Worm (Caenorhabditis elegans): Measurements from ENCODE around the gene kdin-1.

Gene kdin-1

DNA sequence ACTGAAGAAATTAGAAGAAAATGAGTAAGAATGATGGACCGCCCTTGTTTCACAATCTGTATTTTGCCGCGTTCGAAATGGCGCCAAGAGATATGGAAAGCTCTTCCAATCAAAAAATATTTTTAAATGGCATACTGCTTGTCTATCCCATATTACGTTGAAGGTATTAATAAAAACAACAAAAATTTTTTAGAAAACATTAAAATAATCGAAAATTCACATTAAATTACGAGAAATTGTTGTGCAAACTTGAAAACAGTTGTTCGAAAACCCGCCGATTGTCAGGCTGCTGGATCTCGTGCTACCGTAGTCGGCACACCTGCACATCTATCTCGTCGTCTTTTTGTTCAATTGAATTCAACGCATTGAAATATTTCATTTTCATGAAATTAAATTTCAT lies 45.2 kb downstream of the kdin-1 start, which contains the start of gene klc-1 (continued):
- peak; percentile 55; the same call in 1 of the 2 replicates for TF ChIP-seq C17E4.6 (GFP tag; IDR thresholded peaks at IDR 0.05)
- TF ChIP-seq madf-6 (GFP tag; IDR thresholded peaks at IDR 0.05): peak; percentile 94
- TF ChIP-seq hsf-1 (GFP tag; IDR thresholded peaks at IDR 0.05): peak; percentile 75; the same call in 1 of the 2 replicates
- no peak for TF ChIP-seq ztf-18 (tag; optimal IDR thresholded peaks at IDR 0.05)
- TF ChIP-seq ekl-4 (GFP tag; IDR thresholded peaks at IDR 0.05): 0 out of 2 replicates have a peak, but pooled peaks have one; percentile 15
- TF ChIP-seq snpc-1.1 (tag; optimal IDR thresholded peaks at IDR 0.05; ENCODE audit: insufficient read depth): peak; percentile 15
- peak; percentile 62 for TF ChIP-seq dpl-1 (GFP tag; optimal IDR thresholded peaks at IDR 0.05)

DNA sequence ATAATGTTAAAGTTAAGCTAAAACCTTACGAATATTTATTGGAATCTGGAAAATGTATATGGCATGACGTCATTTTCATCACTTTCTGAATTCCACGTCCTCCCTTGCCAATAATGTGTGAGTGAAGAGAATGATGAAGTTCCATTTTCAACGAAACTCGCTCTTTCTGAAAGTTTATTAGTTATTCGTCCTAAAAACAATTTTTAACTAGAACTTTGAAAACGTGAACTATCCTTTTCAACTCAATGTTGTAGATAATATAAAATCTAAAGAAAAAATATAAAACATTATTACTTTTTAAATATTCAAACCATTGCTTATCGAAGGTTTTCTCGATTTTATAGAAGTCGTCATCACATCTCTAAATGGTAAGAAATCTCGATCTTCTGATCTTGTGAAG lies 51.1 kb downstream of the kdin-1 start, which contains the start of gene M7.7:
M7.7 (plus strand) TSS at position 301 of the 400 bp plus-strand sequence.
- no peak for TF ChIP-seq gei-17 (GFP tag; optimal IDR thresholded peaks at IDR 0.05)
- no peak for TF ChIP-seq ama-1 (optimal IDR thresholded peaks at IDR 0.05)
- TF ChIP-seq ama-1 (GFP tag; optimal IDR thresholded peaks at IDR 0.05): no peak
- TF ChIP-seq cebp-2 (GFP tag; IDR thresholded peaks at IDR 0.05): no peak
- TF ChIP-seq egl-18 (GFP tag; IDR thresholded peaks at IDR 0.05): no peak
- TF ChIP-seq attf-6 (GFP tag; IDR thresholded peaks at IDR 0.05): no peak
- TF ChIP-seq repo-1 (tag; optimal IDR thresholded peaks at IDR 0.05): no peak
- no peak for TF ChIP-seq ztf-28 (GFP tag; IDR thresholded peaks at IDR 0.05)
- TF ChIP-seq snpc-3.4 (tag; optimal IDR thresholded peaks at IDR 0.05): no peak
- no peak for TF ChIP-seq Y95B8A.8 (GFP tag; IDR thresholded peaks at IDR 0.05)
- no peak for TF ChIP-seq nhr-80 (tag; optimal IDR thresholded peaks at IDR 0.05)
- TF ChIP-seq hmg-20 (GFP tag; IDR thresholded peaks at IDR 0.05): no peak
- TF ChIP-seq athp-1 (tag; optimal IDR thresholded peaks at IDR 0.05): no peak
- TF ChIP-seq efl-1 (GFP tag; optimal IDR thresholded peaks at IDR 0.05): no peak
- TF ChIP-seq attf-3 (GFP tag; conservative IDR thresholded peaks at IDR 0.05): no peak
- TF ChIP-seq him-1 (tag; optimal IDR thresholded peaks at IDR 0.05): no peak
- TF ChIP-seq madf-10 (tag; optimal IDR thresholded peaks at IDR 0.05): no peak

DNA sequence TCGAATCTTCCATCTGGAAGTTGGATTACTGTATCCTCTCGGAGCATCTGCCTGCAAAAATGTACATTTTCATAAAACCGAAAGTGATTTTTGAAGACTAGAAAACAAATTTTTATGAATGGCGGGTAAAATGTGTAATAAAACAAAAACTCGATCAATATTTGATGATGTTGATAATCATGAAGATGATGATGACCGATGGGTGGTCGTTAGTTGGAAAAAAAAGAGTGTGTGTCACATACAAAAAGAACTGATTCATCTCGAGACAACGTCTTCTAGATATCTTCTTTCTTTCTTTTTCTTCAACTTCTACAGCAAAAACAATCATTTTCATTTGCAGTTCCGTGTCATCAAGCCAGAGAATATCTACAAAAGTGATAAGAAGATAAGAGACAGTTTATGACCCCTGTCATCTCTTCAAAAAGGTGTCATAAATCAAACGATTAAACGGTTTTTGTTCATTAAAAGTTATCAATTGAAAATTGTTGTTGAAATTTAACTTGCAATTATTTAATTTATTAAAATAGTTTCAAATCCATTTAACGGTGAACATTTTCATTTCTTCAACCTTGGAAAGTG lies 54.1 kb downstream of the kdin-1 start, which contains the start of gene bcc-1:
bcc-1 (minus strand) TSS at position 51 of the 579 bp plus-strand sequence.
- TF ChIP-seq T07F8.4 (tag; optimal IDR thresholded peaks at IDR 0.05): no peak
- no peak for TF ChIP-seq akir-1 (GFP tag; optimal IDR thresholded peaks at IDR 0.05)
- TF ChIP-seq B0261.1 (tag; optimal IDR thresholded peaks at IDR 0.05): no peak
- no peak for TF ChIP-seq B0035.1 (tag; optimal IDR thresholded peaks at IDR 0.05)
- no peak for TF ChIP-seq efl-1 (GFP tag; optimal IDR thresholded peaks at IDR 0.05)
- TF ChIP-seq die-1 (tag; optimal IDR thresholded peaks at IDR 0.05): no peak
- no peak for TF ChIP-seq mcd-1 (GFP tag; IDR thresholded peaks at IDR 0.05)
- no peak for TF ChIP-seq F23B12.7 (tag; optimal IDR thresholded peaks at IDR 0.05; ENCODE audit: insufficient read depth)
- TF ChIP-seq ceh-79 (tag; optimal IDR thresholded peaks at IDR 0.05): no peak
- no peak for TF ChIP-seq nhr-179 (tag; optimal IDR thresholded peaks at IDR 0.05)
- peak; percentile 5 for TF ChIP-seq ztf-26 (tag; optimal IDR thresholded peaks at IDR 0.05)
- TF ChIP-seq hlh-12 (tag; optimal IDR thresholded peaks at IDR 0.05): no peak
- TF ChIP-seq zfh-2 (GFP tag; conservative IDR thresholded peaks at IDR 0.05): no peak
- peak; percentile 49 for TF ChIP-seq somi-1 (GFP tag; optimal IDR thresholded peaks at IDR 0.05)
- TF ChIP-seq nfya-1 (tag; optimal IDR thresholded peaks at IDR 0.05; ENCODE audit: borderline replicate concordance, insufficient read depth): no peak
